Fruit fly (Drosophila melanogaster): ENCODE data around the gene mRpL47.

The mRpL47 gene

DNA sequence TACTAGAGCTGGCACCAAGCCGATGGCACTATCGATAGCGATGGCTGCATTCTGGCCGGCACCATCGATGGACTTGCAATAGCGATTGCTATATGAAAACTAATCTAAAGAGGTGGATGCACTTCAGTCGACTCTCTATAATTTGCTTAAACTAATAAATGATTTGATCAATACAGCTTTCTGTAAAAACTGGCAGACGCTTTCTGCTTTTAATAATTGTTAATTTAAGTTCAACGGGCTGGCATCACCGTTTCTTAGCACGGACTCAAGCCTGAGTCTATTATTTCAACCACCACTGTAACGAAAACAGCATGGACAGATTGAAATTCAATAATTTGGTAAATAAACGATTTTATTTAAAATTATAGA lies 2.7 kb downstream of the mRpL47 start, which contains the start of the genes Ras85D and Rlb1 (continued):
- TF ChIP-seq ase (GFP tag; IDR thresholded peaks at IDR 0.05): no peak
- TF ChIP-seq CG17186 (GFP tag; optimal IDR thresholded peaks at IDR 0.05): peak; percentile 85
- TF ChIP-seq psq (GFP tag; optimal IDR thresholded peaks at IDR 0.05): peak; percentile 16
- no peak for TF ChIP-seq CG7745 (tag; optimal IDR thresholded peaks at IDR 0.05)
- TF ChIP-seq CG3838 (GFP tag; optimal IDR thresholded peaks at IDR 0.05): peak; percentile 61
- no peak for TF ChIP-seq gcm (GFP tag; optimal IDR thresholded peaks at IDR 0.05)
- TF ChIP-seq lov (optimal IDR thresholded peaks at IDR 0.05): no peak
- TF ChIP-seq lov (GFP tag; IDR thresholded peaks at IDR 0.05): no peak
- TF ChIP-seq mam (GFP tag; optimal IDR thresholded peaks at IDR 0.05): peak; percentile 89
- TF ChIP-seq cg (GFP tag; optimal IDR thresholded peaks at IDR 0.05): no peak
- peak; percentile 69 for TF ChIP-seq mirr (GFP tag; optimal IDR thresholded peaks at IDR 0.05)
- peak; percentile 78 for TF ChIP-seq NfI (GFP tag; optimal IDR thresholded peaks at IDR 0.05)
- TF ChIP-seq Nf-YC (tag; optimal IDR thresholded peaks at IDR 0.05): peak; percentile 77
- no peak for TF ChIP-seq B-H1 (GFP tag; IDR thresholded peaks at IDR 0.05)
- no peak for TF ChIP-seq D (optimal IDR thresholded peaks at IDR 0.05)
- TF ChIP-seq D (GFP tag; optimal IDR thresholded peaks at IDR 0.05): no peak
- no peak for TF ChIP-seq CG8359 (GFP tag; optimal IDR thresholded peaks at IDR 0.05; ENCODE audit: borderline replicate concordance)
- no peak for TF ChIP-seq tll (GFP tag; optimal IDR thresholded peaks at IDR 0.05)
- no peak for TF ChIP-seq prd (optimal IDR thresholded peaks at IDR 0.05)
- no peak for TF ChIP-seq prd (GFP tag; IDR thresholded peaks at IDR 0.05)
- peak; percentile 68 for TF ChIP-seq CG4282 (GFP tag; optimal IDR thresholded peaks at IDR 0.05)
- no peak for TF ChIP-seq CG32532 (GFP tag; IDR thresholded peaks at IDR 0.05)
- peak; percentile 56 for TF ChIP-seq CG8281 (tag; optimal IDR thresholded peaks at IDR 0.05)
- TF ChIP-seq CG1603 (tag; optimal IDR thresholded peaks at IDR 0.05): peak; percentile 72
- no peak for TF ChIP-seq Sry-β (GFP tag; optimal IDR thresholded peaks at IDR 0.05)
- no peak for TF ChIP-seq bowl (GFP tag; IDR thresholded peaks at IDR 0.05)
- peak; percentile 81 for TF ChIP-seq CHES-1-like (GFP tag; optimal IDR thresholded peaks at IDR 0.05)
- TF ChIP-seq CG9876 (GFP tag; optimal IDR thresholded peaks at IDR 0.05): peak; percentile 79
- no peak for TF ChIP-seq klu (GFP tag; IDR thresholded peaks at IDR 0.05)
- no peak for TF ChIP-seq odd (GFP tag; optimal IDR thresholded peaks at IDR 0.05)
- TF ChIP-seq tin (GFP tag; optimal IDR thresholded peaks at IDR 0.05): peak; percentile 81
- TF ChIP-seq CG17912 (GFP tag; optimal IDR thresholded peaks at IDR 0.05): peak; percentile 60
- TF ChIP-seq Hr39 (optimal IDR thresholded peaks at IDR 0.05): no peak
- TF ChIP-seq CG31441 (GFP tag; IDR thresholded peaks at IDR 0.05): no peak
- TF ChIP-seq CG31224 (GFP tag; IDR thresholded peaks at IDR 0.05): no peak
- peak; percentile 21 for TF ChIP-seq fd96Cb (tag; optimal IDR thresholded peaks at IDR 0.05)
- no peak for TF ChIP-seq CG5953 (GFP tag; IDR thresholded peaks at IDR 0.05)
- no peak for TF ChIP-seq lmd (GFP tag; IDR thresholded peaks at IDR 0.05)
- no peak for TF ChIP-seq CG17361 (GFP tag; IDR thresholded peaks at IDR 0.05)
- TF ChIP-seq Sry-δ (GFP tag; optimal IDR thresholded peaks at IDR 0.05): peak; percentile 99
- no peak for TF ChIP-seq oc (tag; optimal IDR thresholded peaks at IDR 0.05)
- TF ChIP-seq CG12299 (tag; optimal IDR thresholded peaks at IDR 0.05): peak; percentile 14
- TF ChIP-seq dimm (GFP tag; IDR thresholded peaks at IDR 0.05): no peak
- TF ChIP-seq CG1529 (GFP tag; optimal IDR thresholded peaks at IDR 0.05): no peak
- peak; percentile 62 for TF ChIP-seq pb (GFP tag; optimal IDR thresholded peaks at IDR 0.05)
- TF ChIP-seq CG6175 (GFP tag; IDR thresholded peaks at IDR 0.05): no peak
- TF ChIP-seq sna (GFP tag; IDR thresholded peaks at IDR 0.05; ENCODE audit: partially characterized antibody): no peak
- no peak for TF ChIP-seq CG7963 (GFP tag; IDR thresholded peaks at IDR 0.05; ENCODE audit: partially characterized antibody)
- peak; percentile 83 for TF ChIP-seq pho (GFP tag; optimal IDR thresholded peaks at IDR 0.05)
- TF ChIP-seq CG34224 (GFP tag; IDR thresholded peaks at IDR 0.05; ENCODE audit: partially characterized antibody): no peak
- TF ChIP-seq CG13296 (GFP tag; optimal IDR thresholded peaks at IDR 0.05): peak; percentile 52
- TF ChIP-seq crol (GFP tag; IDR thresholded peaks at IDR 0.05): no peak
- TF ChIP-seq jumu (GFP tag; optimal IDR thresholded peaks at IDR 0.05): peak; percentile 83
